Worm (Caenorhabditis elegans) whole organism, L1 larva: Measurements from ENCODE around the gene K09G1.2.

Experiments used
- lsy-2 ChIP-seq, 2 experiments: fragments of 150-350 bp; optimal IDR thresholded peaks; 2 replicates each; lab custom pipeline; 2014; ENCODE audit warnings: missing biosample characterization in 2 of 2, missing genetic modification characterization in 2 of 2
- mdl-1 ChIP-seq, 2 experiments: fragments of 150-350 bp; optimal IDR thresholded peaks; 2 replicates each; lab custom pipeline; 2014 to 2017; ENCODE audit warnings: missing biosample characterization in 2 of 2, missing genetic modification characterization in 2 of 2, inconsistent platforms in 1 of 2
- nhr-237 ChIP-seq: fragments of 150-350 bp; optimal IDR thresholded peaks from 2 replicates; lab custom pipeline; 2014; ENCODE audit warnings: missing biosample characterization, missing genetic modification characterization
- nhr-90 ChIP-seq: sonication (generic microtip); optimal IDR thresholded peaks from 2 replicates; lab custom pipeline; 2016; ENCODE audit warnings: mild to moderate bottlenecking, missing genetic modification characterization, missing compliant biosample characterization; ENCODE audit not compliant: poor library complexity
- snpc-4 ChIP-seq: fragments of 150-350 bp; optimal IDR thresholded peaks from 2 replicates; lab custom pipeline; 2014; ENCODE audit warnings: missing biosample characterization, missing genetic modification characterization
- zip-4 ChIP-seq: fragments of 200-800 bp; sonication (Bioruptor generic); optimal IDR thresholded peaks from 2 replicates; lab custom pipeline; 2018; ENCODE audit warnings: mild to moderate bottlenecking, missing genetic modification characterization, moderate library complexity, missing compliant biosample characterization
- ztf-11 ChIP-seq, 2 experiments: sonication (generic microtip); optimal IDR thresholded peaks; 2 replicates each; lab custom pipeline; 2016 to 2017; ENCODE audit warnings: missing genetic modification characterization in 2 of 2, missing biosample characterization in 1 of 2, missing compliant biosample characterization in 1 of 2

DNA sequence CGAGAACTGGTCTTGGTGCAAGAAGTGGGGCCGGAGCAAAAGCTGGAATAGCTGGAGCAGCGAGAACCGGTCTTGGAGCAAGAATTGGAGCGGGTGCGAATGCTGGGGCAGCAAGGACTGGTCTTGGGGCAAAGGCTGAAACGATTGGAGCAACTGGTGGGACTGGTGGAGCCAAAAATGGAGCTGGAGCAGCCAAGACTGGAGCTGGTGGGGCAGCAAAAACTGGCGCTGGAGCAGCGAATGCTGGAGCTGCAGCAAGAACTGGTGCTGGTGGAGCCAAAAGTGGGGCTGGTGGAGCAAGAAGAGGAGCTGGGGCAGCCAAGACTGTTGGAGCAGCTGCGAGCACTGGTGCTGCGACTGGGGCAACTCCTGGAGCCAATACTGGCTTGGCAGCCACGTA, 38.2 kb downstream of the K09G1.2 start:
- TF ChIP-seq ztf-11 (tag; optimal IDR thresholded peaks at IDR 0.05; lab: Kevin White, UChicago) (no peak), nhr-237 (tag; lab: Kevin White, UChicago) (no peak), lsy-2 (tag; optimal IDR thresholded peaks at IDR 0.05; lab: Kevin White, UChicago) (no peak), zip-4 (no peak), snpc-4 (tag; lab: Kevin White, UChicago) (no peak), nhr-90 (no peak), mdl-1 (tag; optimal IDR thresholded peaks at IDR 0.05; lab: Kevin White, UChicago) (no peak)
